Worm (Caenorhabditis elegans) whole organism, L4 larva: ENCODE results near the gene F53B1.8.

ENCODE experiments used
- D1046.2 ChIP-seq: fragments of 200-800 bp; sonication (Bioruptor generic); IDR thresholded peaks from 2 replicates; pipeline ENCODE4 v1.3.6; 2022; ENCODE audit warnings: missing genetic modification characterization, missing compliant biosample characterization
- T26A8.4 ChIP-seq: fragments of 200-800 bp; sonication (Bioruptor generic); IDR thresholded peaks from 2 replicates; pipeline ENCODE4 v1.3.6; 2022; ENCODE audit warnings: missing genetic modification characterization, missing compliant biosample characterization
- Y105C5A.15 ChIP-seq: fragments of 200-800 bp; sonication (Bioruptor generic); IDR thresholded peaks from 2 replicates; pipeline ENCODE4 v1.3.6; 2022; ENCODE audit warnings: missing genetic modification characterization, missing compliant biosample characterization
- ZK337.2 ChIP-seq: fragments of 200-800 bp; sonication (Bioruptor generic); IDR thresholded peaks from 2 replicates; pipeline ENCODE4 v1.3.6; 2022; ENCODE audit warnings: missing genetic modification reagents, missing genetic modification characterization, missing compliant biosample characterization
- aha-1 ChIP-seq: fragments of 150-350 bp; peaks from one replicate; lab custom pipeline; 2014; ENCODE audit warnings: missing biosample characterization, missing genetic modification characterization
- ama-1 ChIP-seq: fragments of 150-350 bp; optimal IDR thresholded peaks from 2 replicates; lab custom pipeline; 2014; ENCODE audit warnings: inconsistent platforms, mixed read lengths
- ceh-32 ChIP-seq: sonication (generic microtip); optimal IDR thresholded peaks from 2 replicates; lab custom pipeline; 2016; ENCODE audit warnings: mild to moderate bottlenecking, missing genetic modification characterization, missing compliant biosample characterization; ENCODE audit not compliant: poor library complexity
- ceh-44 ChIP-seq: fragments of 200-800 bp; sonication (Bioruptor generic); IDR thresholded peaks from 2 replicates; pipeline ENCODE4 v1.3.6; 2022; ENCODE audit warnings: missing genetic modification reagents, missing genetic modification characterization, missing compliant biosample characterization
- ces-1 ChIP-seq: fragments of 150-350 bp; sonication (generic microtip); optimal IDR thresholded peaks from 4 replicates; lab custom pipeline; 2014; ENCODE audit warnings: missing biosample characterization, missing genetic modification reagents, missing genetic modification characterization
- dpl-1 ChIP-seq: fragments of 150-350 bp; optimal IDR thresholded peaks from 2 replicates; lab custom pipeline; 2014; ENCODE audit warnings: missing biosample characterization, missing genetic modification reagents, missing genetic modification characterization
- fkh-10 ChIP-seq: fragments of 150-350 bp; optimal IDR thresholded peaks from 2 replicates; lab custom pipeline; 2014; ENCODE audit warnings: missing biosample characterization, missing genetic modification reagents, missing genetic modification characterization
- fos-1 ChIP-seq: fragments of 150-350 bp; optimal IDR thresholded peaks from 2 replicates; lab custom pipeline; 2014; ENCODE audit warnings: missing biosample characterization, missing genetic modification characterization
- hif-1 ChIP-seq, 2 experiments: sonication (generic microtip); optimal IDR thresholded peaks; 2 replicates each; lab custom pipeline; 2016 to 2017; ENCODE audit warnings: missing compliant biosample characterization in 2 of 2, missing genetic modification characterization in 2 of 2, missing genetic modification reagents in 2 of 2, missing genotype in 2 of 2, mild to moderate bottlenecking in 1 of 2
- hlh-30 ChIP-seq: sonication (generic microtip); optimal IDR thresholded peaks from 2 replicates; lab custom pipeline; 2017; ENCODE audit warnings: antibody characterized with exemption, mild to moderate bottlenecking, missing genetic modification characterization, missing compliant biosample characterization; ENCODE audit not compliant: insufficient read depth
- jun-1 ChIP-seq: fragments of 150-350 bp; optimal IDR thresholded peaks from 2 replicates; lab custom pipeline; 2014; ENCODE audit warnings: missing biosample characterization, missing genetic modification reagents, missing genetic modification characterization
- lim-7 ChIP-seq: fragments of 200-800 bp; sonication (Bioruptor generic); IDR thresholded peaks from 2 replicates; pipeline ENCODE4 v1.3.6; 2022; ENCODE audit warnings: missing genetic modification characterization, missing compliant biosample characterization
- lin-38 ChIP-seq: fragments of 200-800 bp; sonication (Bioruptor generic); IDR thresholded peaks from 2 replicates; pipeline ENCODE4 v1.3.6; 2022; ENCODE audit warnings: missing genetic modification reagents, missing genetic modification characterization, missing compliant biosample characterization
- lin-39 ChIP-seq: fragments of 150-350 bp; optimal IDR thresholded peaks from 2 replicates; lab custom pipeline; 2014; ENCODE audit warnings: missing biosample characterization, missing genetic modification reagents, missing genetic modification characterization
- lsy-2 ChIP-seq, 2 experiments: fragments of 150-350 bp in 1 of 2; sonication (generic microtip) in 1 of 2; optimal IDR thresholded peaks; 2 replicates each; lab custom pipeline; 2014 to 2017; ENCODE audit warnings: missing biosample characterization in 2 of 2, missing genetic modification characterization in 2 of 2
- madf-5 ChIP-seq, 2 experiments: fragments of 200-800 bp; sonication (Bioruptor generic); IDR thresholded peaks; 2 replicates each; pipeline ENCODE4 v1.3.6; 2022; ENCODE audit warnings: missing compliant biosample characterization in 2 of 2, missing genetic modification characterization in 2 of 2
- madf-9 ChIP-seq: fragments of 200-800 bp; sonication (Bioruptor generic); conservative IDR thresholded peaks from 2 replicates; pipeline ENCODE4 v1.3.6; 2022; ENCODE audit warnings: missing genetic modification reagents, missing genetic modification characterization, missing compliant biosample characterization
- nhr-10 ChIP-seq: fragments of 150-350 bp; optimal IDR thresholded peaks from 2 replicates; lab custom pipeline; 2014; ENCODE audit warnings: missing biosample characterization, missing genetic modification characterization
- nhr-42 ChIP-seq: fragments of 200-800 bp; sonication (Bioruptor generic); IDR thresholded peaks from 2 replicates; pipeline ENCODE4 v1.3.6; 2022; ENCODE audit warnings: missing genetic modification characterization, missing compliant biosample characterization
- set-16 ChIP-seq: fragments of 200-800 bp; sonication (Bioruptor generic); IDR thresholded peaks from 2 replicates; pipeline ENCODE4 v1.3.6; 2022; ENCODE audit warnings: missing genetic modification reagents, missing genetic modification characterization, missing compliant biosample characterization
- skn-1 ChIP-seq: fragments of 150-350 bp; optimal IDR thresholded peaks from 2 replicates; lab custom pipeline; 2014; ENCODE audit warnings: missing biosample characterization, missing genetic modification characterization
- snpc-1.2 ChIP-seq: fragments of 200-800 bp; sonication (Bioruptor generic); IDR thresholded peaks from 2 replicates; pipeline ENCODE4 v1.3.6; 2022; ENCODE audit warnings: missing genetic modification reagents, missing genetic modification characterization, missing compliant biosample characterization
- snpc-4 ChIP-seq: fragments of 150-350 bp; optimal IDR thresholded peaks from 2 replicates; lab custom pipeline; 2014; ENCODE audit warnings: missing biosample characterization, missing genetic modification characterization
- tra-1 ChIP-seq: fragments of 200-800 bp; sonication (Bioruptor generic); IDR thresholded peaks from 2 replicates; pipeline ENCODE4 v1.3.6; 2022; ENCODE audit warnings: missing genetic modification reagents, missing genetic modification characterization, missing compliant biosample characterization
- unc-130 ChIP-seq: sonication (generic microtip); optimal IDR thresholded peaks from 2 replicates; lab custom pipeline; 2016; ENCODE audit warnings: missing genetic modification reagents, missing genetic modification characterization, missing compliant biosample characterization
- unc-39 ChIP-seq: sonication (generic microtip); optimal IDR thresholded peaks from 2 replicates; lab custom pipeline; 2017; ENCODE audit warnings: missing biosample characterization, missing genetic modification characterization
- unc-62 ChIP-seq, 3 experiments: fragments of 150-350 bp in 1 of 3; sonication (generic microtip); optimal IDR thresholded peaks in 2 of 3; peaks in 1 of 3; 1 replicate in 1 of 3; 2 replicates in 2 of 3; lab custom pipeline; 2014 to 2017; ENCODE audit warnings: missing biosample characterization in 3 of 3, missing genetic modification characterization in 3 of 3, missing genetic modification reagents in 3 of 3, missing genotype in 1 of 3
- vab-7 ChIP-seq: fragments of 200-800 bp; sonication (Bioruptor generic); IDR thresholded peaks from 2 replicates; pipeline ENCODE4 v1.3.6; 2022; ENCODE audit warnings: missing genetic modification reagents, missing genetic modification characterization, missing compliant biosample characterization
- zfp-3 ChIP-seq: fragments of 200-800 bp; sonication (Bioruptor generic); conservative IDR thresholded peaks from 2 replicates; pipeline ENCODE4 v1.3.6; 2022; ENCODE audit warnings: missing genetic modification reagents, missing genetic modification characterization, missing compliant biosample characterization
- zip-2 ChIP-seq: fragments of 150-350 bp; optimal IDR thresholded peaks from 2 replicates; lab custom pipeline; 2014; ENCODE audit warnings: missing biosample characterization, missing genetic modification characterization

Gene F53B1.8

ce11 chrX:2105310-2105709 lies 24.7 kb downstream of the F53B1.8 start, which contains the start of gene F53B1.3:
TSS of gene F53B1.3 (plus strand) at chrX:2105610.
- TF ChIP-seq ceh-32 (tag; lab: Kevin White, UChicago) = no peak
- TF ChIP-seq fkh-10 (GFP tag; lab: Kevin White, UChicago) = no peak
- no peak for TF ChIP-seq fos-1
- no peak for TF ChIP-seq nhr-42 (GFP tag; lab: Robert Waterston, UW)
- no peak for TF ChIP-seq unc-39
- TF ChIP-seq zfp-3 = no peak
- no peak for TF ChIP-seq ces-1 (GFP tag; lab: Kevin White, UChicago)
- TF ChIP-seq hlh-30 (tag; lab: Kevin White, UChicago) = no peak

DNA sequence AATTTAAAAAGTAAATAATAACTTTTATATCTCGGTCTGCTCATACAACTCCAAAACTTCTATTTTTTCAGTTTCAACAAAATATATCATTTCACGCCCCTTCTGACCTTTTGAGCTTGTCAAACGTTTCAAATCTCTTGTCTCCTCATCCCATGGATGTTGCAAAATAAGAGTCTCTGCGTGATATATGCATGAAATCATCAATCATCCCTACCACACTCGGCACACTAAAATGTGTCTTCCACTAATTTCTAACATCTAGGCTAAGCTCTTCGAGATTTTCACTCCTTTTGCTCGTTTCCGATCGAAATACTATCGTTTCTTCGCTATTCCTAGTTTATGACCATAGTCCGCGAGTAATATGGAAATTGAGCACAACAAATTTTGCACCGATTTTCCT lies 31.0 kb downstream of the F53B1.8 start:
- no peak for TF ChIP-seq unc-130 (GFP tag; lab: Kevin White, UChicago)

- TF ChIP-seq zip-2 (tag; lab: Kevin White, UChicago) = no peak
- TF ChIP-seq lin-38 (GFP tag; lab: Robert Waterston, UW) = no peak
- no peak for TF ChIP-seq hif-1 (tag; optimal IDR thresholded peaks at IDR 0.05; lab: Kevin White, UChicago)
- TF ChIP-seq D1046.2 (GFP tag; lab: Robert Waterston, UW) = no peak
- no peak for TF ChIP-seq lsy-2 (tag; optimal IDR thresholded peaks at IDR 0.05; lab: Kevin White, UChicago)
- no peak for TF ChIP-seq vab-7
- no peak for TF ChIP-seq ama-1 (lab: Kevin White, UChicago)
- no peak for TF ChIP-seq madf-9 (GFP tag; lab: Robert Waterston, UW)
- TF ChIP-seq lin-39 (tag; lab: Kevin White, UChicago) = no peak
- no peak for TF ChIP-seq jun-1 (tag; lab: Kevin White, UChicago)
- TF ChIP-seq tra-1 (GFP tag; lab: Robert Waterston, UW) = no peak
- TF ChIP-seq madf-5 (GFP tag; IDR thresholded peaks at IDR 0.05; lab: Robert Waterston, UW) = no peak
- no peak for TF ChIP-seq T26A8.4 (GFP tag; lab: Robert Waterston, UW)
- no peak for TF ChIP-seq snpc-4 (tag; lab: Kevin White, UChicago)
- no peak for TF ChIP-seq lim-7 (GFP tag; lab: Robert Waterston, UW)
- no peak for TF ChIP-seq unc-39
- no peak for TF ChIP-seq snpc-1.2
Observed at ce11 chrX:2096804-2097203, 33.2 kb downstream of the F53B1.8 start, which contains the start of gene T21D9.2. TSS of gene T21D9.2 (minus strand) at chrX:2096904.

- TF ChIP-seq unc-62 (GFP tag; optimal IDR thresholded peaks at IDR 0.05 in 1 of 2; lab: Kevin White, UChicago) (peak in 1 of 2 experiments; percentile 79), unc-62 (tag; optimal IDR thresholded peaks at IDR 0.05; lab: Kevin White, UChicago) (no peak), set-16 (GFP tag; lab: Robert Waterston, UW) (peak; percentile 70), ceh-44 (no peak), ZK337.2 (no peak), Y105C5A.15 (no peak), skn-1 (tag; lab: Kevin White, UChicago) (no peak), dpl-1 (GFP tag; lab: Kevin White, UChicago) (no peak)
Observed at ce11 chrX:2094094-2094493, 35.9 kb downstream of the F53B1.8 start.

DNA sequence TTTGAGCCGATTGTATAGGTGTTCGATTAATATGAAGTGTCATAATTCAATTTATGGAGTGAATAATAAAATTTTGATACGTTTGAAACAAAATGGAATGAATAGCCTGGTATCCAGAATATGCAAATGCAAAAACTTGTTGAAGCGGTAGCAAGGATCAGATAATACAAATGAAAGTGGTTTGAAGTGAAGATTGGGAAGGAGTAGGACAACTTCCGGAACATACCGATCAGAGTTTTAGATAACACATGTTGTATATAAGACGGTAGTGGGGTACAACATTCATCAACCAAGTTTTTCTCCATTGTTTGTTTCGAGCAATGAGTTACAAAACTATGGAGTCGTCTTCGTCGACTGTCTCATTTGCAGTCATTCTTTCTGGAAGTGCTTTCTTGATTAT lies 36.9 kb downstream of the F53B1.8 start, which contains the start of gene col-164:
col-164 (plus strand) TSS at position 301 of the 400 bp plus-strand sequence.
- TF ChIP-seq nhr-10 (tag; lab: Kevin White, UChicago) (no peak), aha-1 (tag; lab: Kevin White, UChicago) (peak; percentile 43)
